Fruit fly (Drosophila melanogaster) whole organism, embryonic: Measurements from ENCODE around the gene CG40298.
"Not testable (repeated sequence)": the region's sequence is repeated elsewhere in the genome, so short reads cannot be mapped to it uniquely, and the experiment has no call there.

ENCODE experiments used
- B-H1 ChIP-seq: fragments of 200-800 bp; sonication (Bioruptor generic); IDR thresholded peaks from 3 replicates; pipeline ENCODE4 v1.3.6; 2022; ENCODE audit warnings: missing biosample characterization, missing genetic modification characterization
- CG1024 ChIP-seq: fragments of 200-800 bp; sonication (Bioruptor generic); IDR thresholded peaks from 2 replicates; pipeline ENCODE4 v1.3.6; 2022; ENCODE audit warnings: missing biosample characterization, missing genetic modification characterization
- CG10959 ChIP-seq: fragments of 200-800 bp; sonication (Bioruptor generic); IDR thresholded peaks from 2 replicates; pipeline ENCODE4 v1.3.6; 2022; ENCODE audit warnings: missing biosample characterization, missing genetic modification characterization
- CG11695 ChIP-seq: fragments of 200-800 bp; sonication (Bioruptor generic); IDR thresholded peaks from 3 replicates; pipeline ENCODE4 v1.3.6; 2022; ENCODE audit warnings: missing biosample characterization, missing genetic modification characterization
- CG12744 ChIP-seq: fragments of 200-800 bp; sonication (Bioruptor generic); optimal IDR thresholded peaks from 2 replicates; lab custom pipeline; 2016; ENCODE audit warnings: missing biosample characterization, missing genetic modification characterization
- CG13287 ChIP-seq: fragments of 200-800 bp; sonication (Bioruptor generic); IDR thresholded peaks from 2 replicates; pipeline ENCODE4 v1.3.6; 2022; ENCODE audit warnings: missing biosample characterization, missing genetic modification characterization; ENCODE audit not compliant: partially characterized antibody
- CG13296 ChIP-seq: fragments of 200-800 bp; sonication (Bioruptor generic); optimal IDR thresholded peaks from 3 replicates; lab custom pipeline; 2018; ENCODE audit warnings: missing biosample characterization, mild to moderate bottlenecking, missing genetic modification characterization
- CG13624 ChIP-seq: fragments of 200-800 bp; sonication (Bioruptor generic); optimal IDR thresholded peaks from 2 replicates; lab custom pipeline; 2016; ENCODE audit warnings: missing biosample characterization, missing genetic modification characterization
- CG14965 ChIP-seq: fragments of 200-800 bp; sonication (Bioruptor generic); optimal IDR thresholded peaks from 2 replicates; lab custom pipeline; 2016; ENCODE audit warnings: missing biosample characterization, missing genetic modification characterization, borderline replicate concordance
- CG15696 ChIP-seq: fragments of 200-800 bp; sonication (Bioruptor generic); optimal IDR thresholded peaks from 2 replicates; lab custom pipeline; 2019; ENCODE audit warnings: missing biosample characterization, mild to moderate bottlenecking, missing genetic modification characterization, moderate library complexity
- CG1603 ChIP-seq: fragments of 200-800 bp; sonication (Bioruptor generic); optimal IDR thresholded peaks from 2 replicates; lab custom pipeline; 2019; ENCODE audit warnings: missing biosample characterization, mild to moderate bottlenecking, missing genetic modification characterization, moderate library complexity
- CG17186 ChIP-seq: fragments of 200-800 bp; sonication (Bioruptor generic); optimal IDR thresholded peaks from 3 replicates; lab custom pipeline; 2017; ENCODE audit warnings: missing biosample characterization, missing genetic modification reagents, missing genetic modification characterization
- CG17361 ChIP-seq: fragments of 200-800 bp; sonication (Bioruptor generic); IDR thresholded peaks from 3 replicates; pipeline ENCODE4 v1.3.6; 2022; ENCODE audit warnings: missing biosample characterization, missing genetic modification characterization
- CG17568 ChIP-seq: fragments of 200-800 bp; sonication (Bioruptor generic); optimal IDR thresholded peaks from 2 replicates; lab custom pipeline; 2018; ENCODE audit warnings: missing biosample characterization, mild to moderate bottlenecking, missing genetic modification characterization, moderate library complexity
- CG17802 ChIP-seq: fragments of 200-800 bp; sonication (Bioruptor generic); optimal IDR thresholded peaks from 2 replicates; lab custom pipeline; 2018; ENCODE audit warnings: missing biosample characterization, mild to moderate bottlenecking, missing genetic modification characterization, moderate library complexity
- CG18764 ChIP-seq: fragments of 200-800 bp; sonication (Bioruptor generic); optimal IDR thresholded peaks from 3 replicates; lab custom pipeline; 2016; ENCODE audit warnings: missing biosample characterization, missing genetic modification characterization
- CG2116 ChIP-seq: fragments of 200-800 bp; sonication (Bioruptor generic); optimal IDR thresholded peaks from 3 replicates; lab custom pipeline; 2018; ENCODE audit warnings: missing biosample characterization, mild to moderate bottlenecking, missing genetic modification characterization
- CG2875 ChIP-seq: fragments of 200-800 bp; sonication (Bioruptor generic); optimal IDR thresholded peaks from 2 replicates; lab custom pipeline; 2017; ENCODE audit warnings: missing biosample characterization, mild to moderate bottlenecking, missing genetic modification characterization, missing genetic modification reagents
- CG30020 ChIP-seq: fragments of 200-800 bp; optimal IDR thresholded peaks from 2 replicates; lab custom pipeline; 2019; ENCODE audit warnings: missing biosample characterization, mild to moderate bottlenecking, missing genetic modification characterization, moderate library complexity
- CG32767 ChIP-seq: fragments of 200-800 bp; sonication (Bioruptor generic); IDR thresholded peaks from 2 replicates; pipeline ENCODE4 v1.3.6; 2022; ENCODE audit warnings: missing biosample characterization, missing genetic modification characterization
- CG33557 ChIP-seq: fragments of 200-800 bp; sonication (Bioruptor generic); optimal IDR thresholded peaks from 2 replicates; lab custom pipeline; 2019; ENCODE audit warnings: missing biosample characterization, mild to moderate bottlenecking, missing genetic modification characterization, moderate library complexity
- CG4617 ChIP-seq: fragments of 200-800 bp; sonication (Bioruptor generic); optimal IDR thresholded peaks from 3 replicates; lab custom pipeline; 2016; ENCODE audit warnings: missing biosample characterization, missing genetic modification characterization, borderline replicate concordance
- CG4854 ChIP-seq: fragments of 200-800 bp; sonication (Bioruptor generic); optimal IDR thresholded peaks from 2 replicates; lab custom pipeline; 2016; ENCODE audit warnings: missing biosample characterization, missing genetic modification characterization, inconsistent platforms
- CG8089 ChIP-seq: fragments of 200-800 bp; sonication (Bioruptor generic); optimal IDR thresholded peaks from 3 replicates; lab custom pipeline; 2016; ENCODE audit warnings: missing biosample characterization, missing genetic modification characterization
- CG8765 ChIP-seq: fragments of 200-800 bp; sonication (Bioruptor generic); IDR thresholded peaks from 2 replicates; pipeline ENCODE4 v1.3.6; 2022; ENCODE audit warnings: missing biosample characterization, missing genetic modification characterization
- CG9932 ChIP-seq: fragments of 200-800 bp; sonication (Bioruptor generic); IDR thresholded peaks from 2 replicates; pipeline ENCODE4 v1.3.6; 2022; ENCODE audit warnings: missing biosample characterization, missing genetic modification characterization
- CoRest ChIP-seq: fragments of 200-800 bp; sonication (Bioruptor generic); optimal IDR thresholded peaks from 3 replicates; lab custom pipeline; 2018; ENCODE audit warnings: missing biosample characterization, mild to moderate bottlenecking, missing genetic modification characterization, moderate library complexity
- Dek ChIP-seq: fragments of 200-800 bp; sonication (Bioruptor generic); optimal IDR thresholded peaks from 3 replicates; lab custom pipeline; 2019; ENCODE audit warnings: missing biosample characterization, mild to moderate bottlenecking, missing genetic modification characterization, moderate library complexity
- Dref ChIP-seq: fragments of 200-800 bp; sonication (Bioruptor generic); IDR thresholded peaks from 2 replicates; pipeline ENCODE4 v1.3.6; 2022; ENCODE audit warnings: missing biosample characterization, missing genetic modification characterization
- E2f2 ChIP-seq: fragments of 200-800 bp; sonication (Bioruptor generic); IDR thresholded peaks from 2 replicates; pipeline ENCODE4 v1.3.6; 2022; ENCODE audit warnings: missing biosample characterization, missing genetic modification characterization
- Ets65A ChIP-seq: fragments of 200-800 bp; sonication (Bioruptor generic); peaks from one replicate; lab custom pipeline; 2016; ENCODE audit warnings: missing biosample characterization, missing genetic modification characterization
- H15 ChIP-seq: fragments of 200-800 bp; sonication (Bioruptor generic); IDR thresholded peaks from 3 replicates; pipeline ENCODE4 v1.3.6; 2022; ENCODE audit warnings: missing biosample characterization, missing genetic modification characterization
- Med ChIP-seq: fragments of 200-800 bp; sonication (Bioruptor generic); peaks from one replicate; lab custom pipeline; 2016; ENCODE audit warnings: missing biosample characterization, missing genetic modification characterization, mild to moderate bottlenecking, inconsistent platforms, moderate library complexity
- Opbp ChIP-seq: fragments of 200-800 bp; sonication (Bioruptor generic); IDR thresholded peaks from 3 replicates; pipeline ENCODE4 v1.3.6; 2022; ENCODE audit warnings: missing biosample characterization, missing genetic modification characterization; ENCODE audit not compliant: partially characterized antibody
- PHDP ChIP-seq: fragments of 200-800 bp; sonication (Bioruptor generic); optimal IDR thresholded peaks from 3 replicates; lab custom pipeline; 2018; ENCODE audit warnings: missing biosample characterization, mild to moderate bottlenecking, missing genetic modification characterization, moderate library complexity
- Six4 ChIP-seq: fragments of 200-800 bp; sonication (Bioruptor generic); optimal IDR thresholded peaks from 2 replicates; lab custom pipeline; 2016; ENCODE audit warnings: missing biosample characterization, missing genetic modification characterization
- cas ChIP-seq: fragments of 200-800 bp; sonication (Bioruptor generic); IDR thresholded peaks from 2 replicates; pipeline ENCODE4 v1.3.6; 2022; ENCODE audit warnings: missing biosample characterization, missing genetic modification characterization
- caup ChIP-seq: fragments of 200-800 bp; sonication (Bioruptor generic); optimal IDR thresholded peaks from 3 replicates; lab custom pipeline; 2017; ENCODE audit warnings: missing biosample characterization, mild to moderate bottlenecking, missing genetic modification characterization, moderate library complexity; ENCODE audit not compliant: severe bottlenecking
- gem ChIP-seq: fragments of 200-800 bp; sonication (Bioruptor generic); optimal IDR thresholded peaks from 2 replicates; lab custom pipeline; 2019; ENCODE audit warnings: missing biosample characterization, mild to moderate bottlenecking, missing genetic modification characterization, moderate library complexity
- gro ChIP-seq: fragments of 200-800 bp; sonication (Bioruptor generic); optimal IDR thresholded peaks from 2 replicates; lab custom pipeline; 2016; ENCODE audit warnings: missing biosample characterization, missing genetic modification characterization
- ken ChIP-seq: fragments of 200-800 bp; sonication (Bioruptor generic); IDR thresholded peaks from 3 replicates; pipeline ENCODE4 v1.3.6; 2022; ENCODE audit warnings: missing biosample characterization, missing genetic modification characterization
- mld ChIP-seq: fragments of 200-800 bp; sonication (Bioruptor generic); IDR thresholded peaks from 3 replicates; pipeline ENCODE4 v1.3.6; 2022; ENCODE audit warnings: missing biosample characterization, missing genetic modification characterization; ENCODE audit not compliant: partially characterized antibody
- nmo ChIP-seq: fragments of 200-800 bp; sonication (Bioruptor generic); optimal IDR thresholded peaks from 2 replicates; lab custom pipeline; 2018; ENCODE audit warnings: missing biosample characterization, mild to moderate bottlenecking, missing genetic modification characterization, moderate library complexity
- pfk ChIP-seq: fragments of 200-800 bp; sonication (Bioruptor generic); optimal IDR thresholded peaks from 2 replicates; lab custom pipeline; 2018; ENCODE audit warnings: missing biosample characterization, mild to moderate bottlenecking, missing genetic modification characterization, moderate library complexity
- sens-2 ChIP-seq: fragments of 200-800 bp; sonication (Bioruptor generic); IDR thresholded peaks from 2 replicates; pipeline ENCODE4 v1.3.6; 2022; ENCODE audit warnings: missing biosample characterization, missing genetic modification characterization
- ssp ChIP-seq: fragments of 200-800 bp; sonication (Bioruptor generic); IDR thresholded peaks from 2 replicates; pipeline ENCODE4 v1.3.6; 2022; ENCODE audit warnings: missing biosample characterization, missing genetic modification characterization
- stwl ChIP-seq: fragments of 200-800 bp; sonication (Bioruptor generic); optimal IDR thresholded peaks from 3 replicates; lab custom pipeline; 2018; ENCODE audit warnings: missing biosample characterization, mild to moderate bottlenecking, missing genetic modification characterization, moderate library complexity
- vnd ChIP-seq: fragments of 200-800 bp; sonication (Bioruptor generic); IDR thresholded peaks from 3 replicates; pipeline ENCODE4 v1.3.6; 2022; ENCODE audit warnings: missing biosample characterization, missing genetic modification characterization; ENCODE audit not compliant: partially characterized antibody

CG40298 gene

dm6 chr3L:23714772-23715171 is 11.9 kb upstream of the CG40298 start, which contains the start of gene Spf30 (continued):
- TF ChIP-seq Med (GFP tag; lab: Kevin White, UChicago): no peak
- no peak for TF ChIP-seq vnd
- peak; percentile 63 for TF ChIP-seq nmo
- TF ChIP-seq CG17361 (GFP tag; lab: Robert Waterston, UW): peak; percentile 67
- TF ChIP-seq B-H1 (GFP tag; lab: Robert Waterston, UW): no peak
- TF ChIP-seq CG2875 (GFP tag; lab: Kevin White, UChicago): no peak
- no peak for TF ChIP-seq CG13287 (GFP tag; lab: Robert Waterston, UW)
- TF ChIP-seq CG11695 (GFP tag; lab: Robert Waterston, UW): no peak
- no peak for TF ChIP-seq CG33557
- no peak for TF ChIP-seq H15 (GFP tag; lab: Robert Waterston, UW)
- peak; percentile 36 for TF ChIP-seq CoRest
- TF ChIP-seq CG4617: peak; percentile 83
- TF ChIP-seq Six4 (GFP tag; lab: Kevin White, UChicago): no peak
- no peak for TF ChIP-seq Dek (tag; lab: Kevin White, UChicago)
- TF ChIP-seq PHDP (tag; lab: Kevin White, UChicago): no peak
- no peak for TF ChIP-seq CG9932 (GFP tag; lab: Robert Waterston, UW)
- no peak for TF ChIP-seq gro
- TF ChIP-seq caup (GFP tag; lab: Kevin White, UChicago): no peak
- no peak for TF ChIP-seq cas (GFP tag; lab: Robert Waterston, UW)
- no peak for TF ChIP-seq CG14965 (GFP tag; lab: Kevin White, UChicago)
- TF ChIP-seq CG4854 (GFP tag; lab: Kevin White, UChicago): no peak

- not testable (repeated sequence) for TF ChIP-seq CG13296 (GFP tag; lab: Kevin White, UChicago); CG10959 (GFP tag; lab: Robert Waterston, UW); Dek (tag; lab: Kevin White, UChicago)
Observed at dm6 chr3L:23737660-23738059, 11.0 kb downstream of the CG40298 start, which contains the start of gene CG17698. Gene CG17698, plus strand, starts transcription at chr3L:23737960.

dm6 chr3L:23738183-23738831 is 11.7 kb downstream of the CG40298 start:
- TF ChIP-seq CG32767 (no peak), sens-2 (GFP tag; lab: Robert Waterston, UW) (no peak), stwl (tag; lab: Kevin White, UChicago) (no peak), CG1024 (peak; percentile 85), Opbp (0 out of 3 replicates have a peak, but pooled peaks have one; percentile 14), CG17802 (tag; lab: Kevin White, UChicago) (peak; percentile 47), CG17186 (GFP tag; lab: Kevin White, UChicago) (no peak), CG17568 (GFP tag; lab: Kevin White, UChicago) (no peak), CG1603 (tag; lab: Kevin White, UChicago) (peak; percentile 74), ssp (GFP tag; lab: Robert Waterston, UW) (peak; percentile 41), ken (GFP tag; lab: Robert Waterston, UW) (no peak), CG13624 (GFP tag; lab: Kevin White, UChicago) (no peak), CG30020 (tag; lab: Kevin White, UChicago) (peak; percentile 91), E2f2 (GFP tag; lab: Robert Waterston, UW) (no peak), CG2116 (GFP tag; lab: Kevin White, UChicago) (no peak), gem (tag; lab: Kevin White, UChicago) (peak; percentile 23), Dref (GFP tag; lab: Robert Waterston, UW) (no peak), pfk (GFP tag; lab: Kevin White, UChicago) (no peak), CG18764 (GFP tag; lab: Kevin White, UChicago) (peak; percentile 95), mld (GFP tag; lab: Robert Waterston, UW) (no peak), CG8765 (GFP tag; lab: Robert Waterston, UW) (no peak), CG15696 (tag; lab: Kevin White, UChicago) (peak; percentile 78), CG8089 (GFP tag; lab: Kevin White, UChicago) (peak; percentile 72), CG12744 (GFP tag; lab: Kevin White, UChicago) (no peak), Ets65A (GFP tag; lab: Kevin White, UChicago) (peak; percentile 26)
